Fruit fly (Drosophila melanogaster) whole organism, embryonic: ENCODE results near the gene eIF3h.
A peak's percentile ranks its signal among the peaks of the same experiment; 100 is the strongest.

Experiments used
- ATbp ChIP-seq: fragments of 200-800 bp; sonication (Bioruptor generic); optimal IDR thresholded peaks from 2 replicates; lab custom pipeline; 2017; ENCODE audit warnings: missing biosample characterization, mild to moderate bottlenecking, missing genetic modification characterization, missing genetic modification reagents
- Asciz ChIP-seq: fragments of 200-800 bp; sonication (Bioruptor generic); optimal IDR thresholded peaks from 2 replicates; lab custom pipeline; 2017; ENCODE audit warnings: missing biosample characterization, mild to moderate bottlenecking, missing genetic modification characterization, missing genetic modification reagents
- CG14667 ChIP-seq: fragments of 200-800 bp; sonication (Bioruptor generic); IDR thresholded peaks from 2 replicates; pipeline ENCODE4 v1.3.6; 2022; ENCODE audit warnings: missing biosample characterization, missing genetic modification characterization
- CG17912 ChIP-seq: fragments of 200-800 bp; sonication (Bioruptor generic); optimal IDR thresholded peaks from 2 replicates; lab custom pipeline; 2018; ENCODE audit warnings: missing biosample characterization, mild to moderate bottlenecking, missing genetic modification characterization
- CG30403 ChIP-seq: fragments of 200-800 bp; sonication (Bioruptor generic); optimal IDR thresholded peaks from 3 replicates; lab custom pipeline; 2016; ENCODE audit warnings: missing biosample characterization, missing genetic modification characterization
- CG31441 ChIP-seq: fragments of 200-800 bp; sonication (Bioruptor generic); IDR thresholded peaks from 2 replicates; pipeline ENCODE4 v1.3.6; 2022; ENCODE audit warnings: missing biosample characterization, missing genetic modification characterization
- CG3163 ChIP-seq: fragments of 200-800 bp; sonication (Bioruptor generic); optimal IDR thresholded peaks from 3 replicates; lab custom pipeline; 2016; ENCODE audit warnings: missing biosample characterization, missing genetic modification characterization
- CG33213 ChIP-seq: fragments of 200-800 bp; sonication (Bioruptor generic); optimal IDR thresholded peaks from 3 replicates; lab custom pipeline; 2016; ENCODE audit warnings: missing biosample characterization, missing genetic modification characterization
- CG34376 ChIP-seq: fragments of 200-800 bp; sonication (Bioruptor generic); optimal IDR thresholded peaks from 2 replicates; lab custom pipeline; 2018; ENCODE audit warnings: missing biosample characterization, mild to moderate bottlenecking, missing genetic modification characterization
- CG42726 ChIP-seq: fragments of 200-800 bp; sonication (Bioruptor generic); IDR thresholded peaks from 2 replicates; pipeline ENCODE4 v1.3.6; 2022; ENCODE audit warnings: missing biosample characterization, missing genetic modification characterization; ENCODE audit not compliant: partially characterized antibody
- CG4328 ChIP-seq: fragments of 200-800 bp; sonication (Bioruptor generic); optimal IDR thresholded peaks from 3 replicates; lab custom pipeline; 2017; ENCODE audit warnings: missing biosample characterization, missing genetic modification reagents, missing genetic modification characterization
- CG6683 ChIP-seq: fragments of 200-800 bp; sonication (Bioruptor generic); optimal IDR thresholded peaks from 2 replicates; lab custom pipeline; 2017; ENCODE audit warnings: missing biosample characterization, mild to moderate bottlenecking, missing genetic modification characterization, missing genetic modification reagents
- CG6813 ChIP-seq: fragments of 200-800 bp; sonication (Bioruptor generic); optimal IDR thresholded peaks from 2 replicates; lab custom pipeline; 2017; ENCODE audit warnings: missing biosample characterization, missing genetic modification characterization, mild to moderate bottlenecking, moderate library complexity, missing genetic modification reagents
- CG8089 ChIP-seq: fragments of 200-800 bp; sonication (Bioruptor generic); optimal IDR thresholded peaks from 3 replicates; lab custom pipeline; 2016; ENCODE audit warnings: missing biosample characterization, missing genetic modification characterization
- CG8944 ChIP-seq: fragments of 200-800 bp; sonication (Bioruptor generic); optimal IDR thresholded peaks from 3 replicates; lab custom pipeline; 2016; ENCODE audit warnings: missing biosample characterization, missing genetic modification characterization
- CG9215 ChIP-seq: fragments of 200-800 bp; sonication (Bioruptor generic); IDR thresholded peaks from 2 replicates; pipeline ENCODE4 v1.3.6; 2022; ENCODE audit warnings: missing biosample characterization, missing genetic modification characterization
- CG9609 ChIP-seq: fragments of 200-800 bp; sonication (Bioruptor generic); optimal IDR thresholded peaks from 3 replicates; lab custom pipeline; 2016; ENCODE audit warnings: missing biosample characterization, missing genetic modification characterization
- CHES-1-like ChIP-seq: fragments of 200-800 bp; sonication (Bioruptor generic); optimal IDR thresholded peaks from 2 replicates; lab custom pipeline; 2016; ENCODE audit warnings: missing biosample characterization, missing genetic modification characterization
- D ChIP-seq, 2 experiments: fragments of 200-800 bp in 1 of 2; fragments of >200 bp in 1 of 2; sonication (Bioruptor generic) in 1 of 2; optimal IDR thresholded peaks; 2 replicates in 1 of 2; 3 replicates in 1 of 2; lab custom pipeline; 2017; ENCODE audit warnings: mild to moderate bottlenecking in 1 of 2, missing biosample characterization in 1 of 2, missing genetic modification characterization in 1 of 2, missing genetic modification reagents in 1 of 2
- ERR ChIP-seq: fragments of 200-800 bp; sonication (Bioruptor generic); optimal IDR thresholded peaks from 2 replicates; lab custom pipeline; 2016; ENCODE audit warnings: missing biosample characterization, missing genetic modification characterization
- HLH4C ChIP-seq: fragments of 200-800 bp; sonication (Bioruptor generic); IDR thresholded peaks from 3 replicates; pipeline ENCODE4 v1.3.6; 2022; ENCODE audit warnings: missing biosample characterization, missing genetic modification characterization; ENCODE audit not compliant: partially characterized antibody
- Hr51 ChIP-seq, 2 experiments: fragments of 200-800 bp; sonication (Bioruptor generic); optimal IDR thresholded peaks; 2 replicates in 1 of 2; 3 replicates in 1 of 2; lab custom pipeline; 2016 to 2018; ENCODE audit warnings: missing biosample characterization in 2 of 2, missing genetic modification characterization in 2 of 2, mild to moderate bottlenecking in 1 of 2, moderate library complexity in 1 of 2
- Lpt ChIP-seq: fragments of >200 bp; optimal IDR thresholded peaks from 2 replicates; lab custom pipeline; 2018; ENCODE audit warnings: missing biosample characterization, missing genetic modification characterization
- MTF-1 ChIP-seq: fragments of 200-800 bp; sonication (Bioruptor generic); optimal IDR thresholded peaks from 2 replicates; lab custom pipeline; 2018; ENCODE audit warnings: missing biosample characterization, mild to moderate bottlenecking, missing genetic modification characterization, borderline replicate concordance
- NFAT ChIP-seq: fragments of 200-800 bp; sonication (Bioruptor generic); IDR thresholded peaks from 2 replicates; pipeline ENCODE4 v1.3.6; 2022; ENCODE audit warnings: missing biosample characterization, missing genetic modification characterization
- Nf-YC ChIP-seq: fragments of 200-800 bp; optimal IDR thresholded peaks from 3 replicates; lab custom pipeline; 2019; ENCODE audit warnings: missing biosample characterization, mild to moderate bottlenecking, missing genetic modification characterization, moderate library complexity
- Pdp1 ChIP-seq, 2 experiments: fragments of 200-800 bp; sonication (Bioruptor generic); optimal IDR thresholded peaks; 3 replicates each; lab custom pipeline; 2016; ENCODE audit warnings: missing biosample characterization in 2 of 2, missing genetic modification characterization in 2 of 2, mild to moderate bottlenecking in 1 of 2, moderate library complexity in 1 of 2
- Ravus ChIP-seq: fragments of 200-800 bp; sonication (Bioruptor generic); IDR thresholded peaks from 2 replicates; pipeline ENCODE4 v1.3.6; 2022; ENCODE audit warnings: missing biosample characterization, missing genetic modification characterization
- Scr ChIP-seq: fragments of 200-800 bp; sonication (Bioruptor generic); IDR thresholded peaks from 2 replicates; pipeline ENCODE4 v1.3.6; 2022; ENCODE audit warnings: missing biosample characterization, missing genetic modification characterization; ENCODE audit not compliant: partially characterized antibody
- Side ChIP-seq: fragments of 200-800 bp; sonication (Bioruptor generic); optimal IDR thresholded peaks from 2 replicates; lab custom pipeline; 2016; ENCODE audit warnings: missing biosample characterization, missing genetic modification characterization
- Xrp1 ChIP-seq: fragments of 200-800 bp; sonication (Bioruptor generic); IDR thresholded peaks from 2 replicates; pipeline ENCODE4 v1.3.6; 2022; ENCODE audit warnings: missing biosample characterization, missing genetic modification characterization
- bcd ChIP-seq: fragments of 200-800 bp; sonication (Bioruptor generic); optimal IDR thresholded peaks from 2 replicates; lab custom pipeline; 2017; ENCODE audit warnings: missing biosample characterization, mild to moderate bottlenecking, missing genetic modification characterization
- bigmax ChIP-seq: fragments of 200-800 bp; sonication (Bioruptor generic); optimal IDR thresholded peaks from 2 replicates; lab custom pipeline; 2018; ENCODE audit warnings: missing biosample characterization, mild to moderate bottlenecking, missing genetic modification characterization
- chm ChIP-seq: fragments of 200-800 bp; sonication (Bioruptor generic); IDR thresholded peaks from 2 replicates; pipeline ENCODE4 v1.3.6; 2022; ENCODE audit warnings: missing biosample characterization, missing genetic modification characterization
- corto ChIP-seq: fragments of 200-800 bp; sonication (Bioruptor generic); optimal IDR thresholded peaks from 2 replicates; lab custom pipeline; 2016; ENCODE audit warnings: missing biosample characterization, mild to moderate bottlenecking, missing genetic modification characterization, moderate library complexity
- dmrt99B ChIP-seq: fragments of 200-800 bp; sonication (Bioruptor generic); optimal IDR thresholded peaks from 2 replicates; lab custom pipeline; 2018; ENCODE audit warnings: missing biosample characterization, mild to moderate bottlenecking, missing genetic modification characterization, moderate library complexity
- esg ChIP-seq: fragments of 200-800 bp; sonication (Bioruptor generic); conservative IDR thresholded peaks from 2 replicates; pipeline ENCODE4 v1.3.6; 2022; ENCODE audit warnings: missing biosample characterization, missing genetic modification characterization
- exex ChIP-seq: fragments of 200-800 bp; sonication (Bioruptor generic); optimal IDR thresholded peaks from 4 replicates; lab custom pipeline; 2018; ENCODE audit warnings: missing biosample characterization, mild to moderate bottlenecking, missing genetic modification characterization, moderate library complexity
- fd3F ChIP-seq: fragments of 200-800 bp; sonication (Bioruptor generic); optimal IDR thresholded peaks from 2 replicates; lab custom pipeline; 2018; ENCODE audit warnings: missing biosample characterization, mild to moderate bottlenecking, missing genetic modification characterization, moderate library complexity
- fd96Cb ChIP-seq: fragments of 200-800 bp; sonication (Bioruptor generic); optimal IDR thresholded peaks from 2 replicates; lab custom pipeline; 2018; ENCODE audit warnings: missing biosample characterization, mild to moderate bottlenecking, missing genetic modification characterization, moderate library complexity
- lmd ChIP-seq: fragments of 200-800 bp; sonication (Bioruptor generic); IDR thresholded peaks from 2 replicates; pipeline ENCODE4 v1.3.6; 2022; ENCODE audit warnings: missing biosample characterization, missing genetic modification characterization
- luna ChIP-seq: fragments of 200-800 bp; sonication (Bioruptor generic); optimal IDR thresholded peaks from 2 replicates; lab custom pipeline; 2016; ENCODE audit warnings: missing biosample characterization, missing genetic modification characterization
- pan ChIP-seq, 4 experiments: fragments of >200 bp in 3 of 4; fragments of 200-800 bp in 1 of 4; sonication (Bioruptor generic) in 1 of 4; optimal IDR thresholded peaks in 3 of 4; IDR thresholded peaks in 1 of 4; 2 replicates each; pipeline versions ENCODE4 v1.3.6 to Lab custom; 2017 to 2022; ENCODE audit warnings: missing biosample characterization in 2 of 4, missing genetic modification characterization in 2 of 4, mixed read lengths in 1 of 4
- sisA ChIP-seq: fragments of 200-800 bp; sonication (Bioruptor generic); IDR thresholded peaks from 2 replicates; pipeline ENCODE4 v1.3.6; 2022; ENCODE audit warnings: missing biosample characterization, missing genetic modification characterization
- slou ChIP-seq: fragments of 200-800 bp; sonication (Bioruptor generic); optimal IDR thresholded peaks from 3 replicates; lab custom pipeline; 2016; ENCODE audit warnings: missing biosample characterization, missing genetic modification characterization
- tgo ChIP-seq: fragments of 200-800 bp; sonication (Bioruptor generic); IDR thresholded peaks from 3 replicates; pipeline ENCODE4 v1.3.6; 2022; ENCODE audit warnings: missing biosample characterization, missing genetic modification characterization
- tna ChIP-seq: fragments of 200-800 bp; sonication (Bioruptor generic); IDR thresholded peaks from 2 replicates; pipeline ENCODE4 v1.3.6; 2022; ENCODE audit warnings: missing biosample characterization, missing genetic modification characterization; ENCODE audit not compliant: partially characterized antibody
- usp ChIP-seq: fragments of >200 bp; optimal IDR thresholded peaks from 2 replicates; lab custom pipeline; 2017; ENCODE audit warnings: missing biosample characterization, missing genetic modification characterization

eIF3h gene

DNA sequence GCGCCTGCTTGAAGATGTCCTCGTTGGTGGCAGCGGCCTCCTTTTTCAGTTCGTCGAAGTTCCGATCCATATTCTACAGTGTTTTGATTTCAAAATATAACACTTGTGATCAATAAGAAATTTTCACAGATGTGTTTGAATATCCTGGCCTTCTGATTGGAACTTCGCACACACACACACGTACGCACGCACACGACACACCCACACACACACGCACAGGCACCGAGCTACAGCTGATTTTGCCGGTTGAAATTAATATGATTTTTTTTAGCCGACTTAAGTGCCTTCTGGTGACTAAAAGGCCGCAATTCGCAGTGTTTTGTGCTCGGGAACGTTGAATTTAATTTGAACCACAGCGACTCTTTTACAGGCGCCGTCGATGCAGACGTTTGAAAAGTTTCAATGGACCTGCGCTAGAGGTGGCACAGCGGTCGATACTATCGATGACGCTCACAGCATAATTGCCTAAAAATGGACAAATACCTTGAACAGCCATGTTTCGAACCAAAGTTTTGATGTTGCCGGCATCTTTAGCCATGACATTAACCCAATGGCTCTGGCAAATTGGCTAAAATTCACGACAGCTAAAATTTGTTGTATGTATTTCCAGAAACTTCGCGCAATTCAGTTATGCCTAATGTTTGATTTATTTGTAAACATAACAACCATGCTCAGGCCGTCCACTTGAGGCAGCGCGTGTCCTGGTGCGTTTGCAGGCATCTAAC lies 43.4 kb downstream of the eIF3h start, which contains the start of gene Rtnl1 (continued):
- TF ChIP-seq Scr (GFP tag; lab: Robert Waterston, UW) (peak; percentile 92), sisA (no peak; the same call in 1 of the 2 replicates), Pdp1 (GFP tag; optimal IDR thresholded peaks at IDR 0.05; lab: Kevin White, UChicago) (peak in 1 of 2 experiments; percentile 62), tgo (GFP tag; lab: Robert Waterston, UW) (no peak), CG17912 (GFP tag; lab: Kevin White, UChicago) (no peak), CG9215 (no peak), CG33213 (GFP tag; lab: Kevin White, UChicago) (peak; percentile 87), CG9609 (GFP tag; lab: Kevin White, UChicago) (peak; percentile 40), usp (no peak), CG34376 (GFP tag; lab: Kevin White, UChicago) (no peak), bcd (GFP tag; lab: Kevin White, UChicago) (no peak), slou (no peak), Asciz (peak; percentile 88), fd3F (GFP tag; lab: Kevin White, UChicago) (no peak), CG14667 (GFP tag; lab: Robert Waterston, UW) (no peak), CG6683 (GFP tag; lab: Kevin White, UChicago) (no peak), ERR (GFP tag; lab: Kevin White, UChicago) (peak; percentile 44), exex (tag; lab: Kevin White, UChicago) (no peak), CG4328 (GFP tag; lab: Kevin White, UChicago) (no peak), Ravus (GFP tag; lab: Robert Waterston, UW) (no peak), lmd (GFP tag; lab: Robert Waterston, UW) (no peak), bigmax (GFP tag; lab: Kevin White, UChicago) (no peak), CG6813 (GFP tag; lab: Kevin White, UChicago) (no peak), Nf-YC (tag; lab: Kevin White, UChicago) (peak; percentile 65), dmrt99B (tag; lab: Kevin White, UChicago) (no peak), NFAT (peak; percentile 53; the same call in 1 of the 2 replicates), ATbp (GFP tag; lab: Kevin White, UChicago) (no peak), Hr51 (GFP tag; optimal IDR thresholded peaks at IDR 0.05; lab: Kevin White, UChicago) (peak; percentile 3 to 15), fd96Cb (no peak), CG31441 (GFP tag; lab: Robert Waterston, UW) (no peak), CG8089 (GFP tag; lab: Kevin White, UChicago) (no peak), esg (GFP tag; lab: Robert Waterston, UW) (no peak), CHES-1-like (peak; percentile 78), Xrp1 (GFP tag; lab: Robert Waterston, UW) (no peak), HLH4C (GFP tag; lab: Robert Waterston, UW) (peak; percentile 82), CG42726 (peak; percentile 95), CG30403 (GFP tag; lab: Kevin White, UChicago) (peak; percentile 35), MTF-1 (no peak), chm (GFP tag; lab: Robert Waterston, UW) (peak; percentile 48; the same call in 1 of the 2 replicates), tna (GFP tag; lab: Robert Waterston, UW) (peak; percentile 90), CG3163 (GFP tag; lab: Kevin White, UChicago) (no peak), pan (optimal IDR thresholded peaks at IDR 0.05; lab: Kevin White, UChicago) (no peak), pan (GFP tag; optimal IDR thresholded peaks at IDR 0.05 in 1 of 2, IDR thresholded peaks at IDR 0.05 in 1 of 2) (peak in 1 of 2 experiments; percentile 88), Side (GFP tag; lab: Kevin White, UChicago) (peak; percentile 3), D (optimal IDR thresholded peaks at IDR 0.05; lab: Kevin White, UChicago) (no peak), D (GFP tag; optimal IDR thresholded peaks at IDR 0.05; lab: Kevin White, UChicago) (no peak), CG8944 (GFP tag; lab: Kevin White, UChicago) (no peak), Lpt (GFP tag; lab: Kevin White, UChicago) (no peak), luna (GFP tag; lab: Kevin White, UChicago) (peak; percentile 45), corto (no peak)
